Worm (Caenorhabditis elegans) whole organism, midembryonic: ENCODE measurements around the gene C39E9.12.

Source experiments
- cog-1 ChIP-seq: sonication (generic microtip); optimal IDR thresholded peaks from 2 replicates; lab custom pipeline; 2016; ENCODE audit warnings: missing genetic modification characterization, missing compliant biosample characterization
- flt-1 ChIP-seq: fragments of 200-800 bp; sonication (Bioruptor generic); IDR thresholded peaks from 2 replicates; pipeline ENCODE4 v1.3.6; 2022; ENCODE audit warnings: missing genetic modification characterization, missing compliant biosample characterization
- klf-2 ChIP-seq: fragments of 200-800 bp; sonication (Bioruptor generic); conservative IDR thresholded peaks from 2 replicates; pipeline ENCODE4 v1.3.6; 2022; ENCODE audit warnings: missing genetic modification reagents, missing genetic modification characterization, missing compliant biosample characterization
- ref-1 ChIP-seq: fragments of 200-800 bp; sonication (Bioruptor generic); conservative IDR thresholded peaks from 2 replicates; pipeline ENCODE4 v1.3.6; 2022; ENCODE audit warnings: missing genetic modification reagents, missing genetic modification characterization, missing compliant biosample characterization

- TF ChIP-seq cog-1 (no peak), klf-2 (GFP tag; lab: Robert Waterston, UW) (no peak), flt-1 (GFP tag; lab: Robert Waterston, UW) (no peak), ref-1 (GFP tag; lab: Robert Waterston, UW) (no peak)
These were observed 27.6 kb downstream of the C39E9.12 start for ce11 chrIV:13121396-13121795.
